Worm (Caenorhabditis elegans) whole organism, young adult: ENCODE measurements around the gene C16C8.10.
A peak's percentile ranks its signal among the peaks of the same experiment; 100 is the strongest.

Experiments
- D2030.7 ChIP-seq: fragments of 200-800 bp; sonication (Bioruptor generic); IDR thresholded peaks from 2 replicates; pipeline ENCODE4 v1.3.6; 2022; ENCODE audit warnings: missing genetic modification reagents, missing genetic modification characterization, missing compliant biosample characterization
- F10E7.11 ChIP-seq: sonication (generic microtip); optimal IDR thresholded peaks from 2 replicates; lab custom pipeline; 2017; ENCODE audit warnings: mild to moderate bottlenecking, missing genetic modification characterization, moderate library complexity, missing compliant biosample characterization
- F33H1.4 ChIP-seq: fragments of 200-800 bp; sonication (Bioruptor generic); IDR thresholded peaks from 2 replicates; pipeline ENCODE4 v1.3.6; 2022; ENCODE audit warnings: missing genetic modification reagents, missing genetic modification characterization, missing compliant biosample characterization
- F52B5.7 ChIP-seq: sonication (generic microtip); optimal IDR thresholded peaks from 2 replicates; lab custom pipeline; 2016; ENCODE audit warnings: mild to moderate bottlenecking, missing genetic modification characterization, missing compliant biosample characterization
- F57C9.4 ChIP-seq: sonication (generic microtip); optimal IDR thresholded peaks from 2 replicates; lab custom pipeline; 2017; ENCODE audit warnings: mild to moderate bottlenecking, missing genetic modification characterization, missing compliant biosample characterization
- K11D2.4 ChIP-seq: fragments of 200-800 bp; sonication (Bioruptor generic); IDR thresholded peaks from 2 replicates; pipeline ENCODE4 v1.3.6; 2022; ENCODE audit warnings: missing genetic modification reagents, missing genetic modification characterization, missing compliant biosample characterization
- K12H6.12 ChIP-seq: fragments of 200-800 bp; sonication (Bioruptor generic); optimal IDR thresholded peaks from 2 replicates; lab custom pipeline; 2018; ENCODE audit warnings: mild to moderate bottlenecking, missing genetic modification characterization, missing compliant biosample characterization
- T26A5.8 ChIP-seq: sonication (generic microtip); optimal IDR thresholded peaks from 2 replicates; lab custom pipeline; 2016; ENCODE audit warnings: missing genetic modification characterization, missing compliant biosample characterization
- Y53G8AR.9 ChIP-seq: fragments of 200-800 bp; sonication (Bioruptor generic); conservative IDR thresholded peaks from 2 replicates; pipeline ENCODE4 v1.3.6; 2022; ENCODE audit warnings: missing genetic modification reagents, missing genetic modification characterization, missing compliant biosample characterization
- athp-1 ChIP-seq: sonication (generic microtip); optimal IDR thresholded peaks from 2 replicates; lab custom pipeline; 2017; ENCODE audit warnings: mild to moderate bottlenecking, missing genetic modification characterization, missing compliant biosample characterization
- attf-3 ChIP-seq: fragments of 200-800 bp; sonication (Bioruptor generic); conservative IDR thresholded peaks from 2 replicates; pipeline ENCODE4 v1.3.6; 2022; ENCODE audit warnings: missing genetic modification reagents, missing genetic modification characterization, missing compliant biosample characterization
- attf-5 ChIP-seq: fragments of 200-800 bp; sonication (Bioruptor generic); optimal IDR thresholded peaks from 2 replicates; lab custom pipeline; 2018; ENCODE audit warnings: mild to moderate bottlenecking, missing genetic modification characterization, missing compliant biosample characterization
- bed-2 ChIP-seq: fragments of 200-800 bp; sonication (Bioruptor generic); IDR thresholded peaks from 2 replicates; pipeline ENCODE4 v1.3.6; 2022; ENCODE audit warnings: missing genetic modification reagents, missing genetic modification characterization, missing compliant biosample characterization
- ceh-100 ChIP-seq: fragments of 200-800 bp; sonication (Bioruptor generic); IDR thresholded peaks from 2 replicates; pipeline ENCODE4 v1.3.6; 2022; ENCODE audit warnings: missing genetic modification reagents, missing genetic modification characterization, missing compliant biosample characterization
- ceh-27 ChIP-seq: fragments of 200-800 bp; sonication (Bioruptor generic); optimal IDR thresholded peaks from 2 replicates; lab custom pipeline; 2018; ENCODE audit warnings: mild to moderate bottlenecking, missing genetic modification characterization, moderate library complexity, missing compliant biosample characterization
- ceh-91 ChIP-seq: fragments of 200-800 bp; sonication (Bioruptor generic); IDR thresholded peaks from 2 replicates; pipeline ENCODE4 v1.3.6; 2022; ENCODE audit warnings: missing genetic modification reagents, missing genetic modification characterization, missing compliant biosample characterization
- dox-1 ChIP-seq: fragments of 200-800 bp; sonication (Bioruptor generic); IDR thresholded peaks from 2 replicates; pipeline ENCODE4 v1.3.6; 2022; ENCODE audit warnings: missing genetic modification reagents, missing genetic modification characterization, missing compliant biosample characterization
- egrh-3 ChIP-seq: fragments of 200-800 bp; sonication (Bioruptor generic); IDR thresholded peaks from 2 replicates; pipeline ENCODE4 v1.3.6; 2022; ENCODE audit warnings: missing genetic modification reagents, missing genetic modification characterization, missing compliant biosample characterization
- ekl-4 ChIP-seq: fragments of 200-800 bp; sonication (Bioruptor generic); IDR thresholded peaks from 2 replicates; pipeline ENCODE4 v1.3.6; 2022; ENCODE audit warnings: missing genetic modification reagents, missing genetic modification characterization, missing compliant biosample characterization
- hmg-20 ChIP-seq: fragments of 200-800 bp; sonication (Bioruptor generic); IDR thresholded peaks from 2 replicates; pipeline ENCODE4 v1.3.6; 2022; ENCODE audit warnings: missing genetic modification reagents, missing genetic modification characterization, missing compliant biosample characterization
- lin-35 ChIP-seq, 3 experiments: fragments of 150-350 bp in 2 of 3; sonication (generic microtip) in 1 of 3; optimal IDR thresholded peaks; 2 replicates each; lab custom pipeline; 2014 to 2018; ENCODE audit warnings: missing biosample characterization in 3 of 3, missing genetic modification characterization in 3 of 3, missing genetic modification reagents in 3 of 3
- lin-40 ChIP-seq: sonication (generic microtip); optimal IDR thresholded peaks from 2 replicates; lab custom pipeline; 2016; ENCODE audit warnings: missing genetic modification characterization, mild to moderate bottlenecking, missing compliant biosample characterization, missing genotype, missing genetic modification reagents
- lsl-1 ChIP-seq: fragments of 200-800 bp; sonication (Bioruptor generic); optimal IDR thresholded peaks from 2 replicates; lab custom pipeline; 2018; ENCODE audit warnings: mild to moderate bottlenecking, missing genetic modification characterization, moderate library complexity, missing compliant biosample characterization
- madf-6 ChIP-seq: fragments of 200-800 bp; sonication (Bioruptor generic); IDR thresholded peaks from 2 replicates; pipeline ENCODE4 v1.3.6; 2022; ENCODE audit warnings: missing genetic modification reagents, missing genetic modification characterization, missing compliant biosample characterization
- madf-8 ChIP-seq: fragments of 200-800 bp; sonication (Bioruptor generic); conservative IDR thresholded peaks from 2 replicates; pipeline ENCODE4 v1.3.6; 2022; ENCODE audit warnings: missing genetic modification reagents, missing genetic modification characterization, missing compliant biosample characterization
- nhr-80 ChIP-seq: sonication (generic microtip); optimal IDR thresholded peaks from 2 replicates; lab custom pipeline; 2016; ENCODE audit warnings: missing genetic modification characterization, missing compliant biosample characterization
- pbrm-1 ChIP-seq: fragments of 200-800 bp; sonication (Bioruptor generic); IDR thresholded peaks from 2 replicates; pipeline ENCODE4 v1.3.6; 2022; ENCODE audit warnings: missing genetic modification reagents, missing genetic modification characterization, missing compliant biosample characterization
- rcor-1 ChIP-seq: fragments of 200-800 bp; sonication (Bioruptor generic); IDR thresholded peaks from 2 replicates; pipeline ENCODE4 v1.3.6; 2022; ENCODE audit warnings: missing genetic modification reagents, missing genetic modification characterization, missing compliant biosample characterization
- snpc-4 ChIP-seq, 5 experiments: fragments of 150-350 bp in 1 of 5; sonication (generic microtip) in 4 of 5; optimal IDR thresholded peaks; 2 replicates each; lab custom pipeline; 2014 to 2018; ENCODE audit warnings: missing genetic modification characterization in 5 of 5, missing biosample characterization in 3 of 5, antibody characterized with exemption in 2 of 5, mild to moderate bottlenecking in 2 of 5, missing compliant biosample characterization in 2 of 5, missing genotype in 2 of 5, moderate library complexity in 2 of 5, missing genetic modification reagents in 1 of 5
- sptf-2 ChIP-seq: fragments of 200-800 bp; sonication (Bioruptor generic); optimal IDR thresholded peaks from 2 replicates; lab custom pipeline; 2018; ENCODE audit warnings: mild to moderate bottlenecking, missing genetic modification characterization, missing compliant biosample characterization
- tbp1 ChIP-seq: fragments of 200-800 bp; sonication (Bioruptor generic); optimal IDR thresholded peaks from 2 replicates; lab custom pipeline; 2018; ENCODE audit warnings: mild to moderate bottlenecking, missing genetic modification characterization, missing compliant biosample characterization
- tlf-1 ChIP-seq: fragments of 200-800 bp; sonication (Bioruptor generic); optimal IDR thresholded peaks from 2 replicates; lab custom pipeline; 2018; ENCODE audit warnings: mild to moderate bottlenecking, missing genetic modification characterization, missing compliant biosample characterization
- unc-130 ChIP-seq: sonication (generic microtip); optimal IDR thresholded peaks from 2 replicates; lab custom pipeline; 2016; ENCODE audit warnings: missing genetic modification reagents, missing genetic modification characterization, missing compliant biosample characterization
- ztf-18 ChIP-seq: sonication (generic microtip); optimal IDR thresholded peaks from 2 replicates; lab custom pipeline; 2016; ENCODE audit warnings: missing genotype, mild to moderate bottlenecking, missing genetic modification characterization, missing compliant biosample characterization
- ztf-25 ChIP-seq: fragments of 200-800 bp; sonication (Bioruptor generic); IDR thresholded peaks from 2 replicates; pipeline ENCODE4 v1.3.6; 2022; ENCODE audit warnings: missing genetic modification reagents, missing genetic modification characterization, missing compliant biosample characterization
- ztf-28 ChIP-seq: fragments of 200-800 bp; sonication (Bioruptor generic); IDR thresholded peaks from 2 replicates; pipeline ENCODE4 v1.3.6; 2022; ENCODE audit warnings: missing genetic modification reagents, missing genetic modification characterization, missing compliant biosample characterization
- ztf-3 ChIP-seq: fragments of 200-800 bp; sonication (Bioruptor generic); optimal IDR thresholded peaks from 2 replicates; lab custom pipeline; 2018; ENCODE audit warnings: mild to moderate bottlenecking, missing genetic modification characterization, missing compliant biosample characterization

C16C8.10 gene

DNA sequence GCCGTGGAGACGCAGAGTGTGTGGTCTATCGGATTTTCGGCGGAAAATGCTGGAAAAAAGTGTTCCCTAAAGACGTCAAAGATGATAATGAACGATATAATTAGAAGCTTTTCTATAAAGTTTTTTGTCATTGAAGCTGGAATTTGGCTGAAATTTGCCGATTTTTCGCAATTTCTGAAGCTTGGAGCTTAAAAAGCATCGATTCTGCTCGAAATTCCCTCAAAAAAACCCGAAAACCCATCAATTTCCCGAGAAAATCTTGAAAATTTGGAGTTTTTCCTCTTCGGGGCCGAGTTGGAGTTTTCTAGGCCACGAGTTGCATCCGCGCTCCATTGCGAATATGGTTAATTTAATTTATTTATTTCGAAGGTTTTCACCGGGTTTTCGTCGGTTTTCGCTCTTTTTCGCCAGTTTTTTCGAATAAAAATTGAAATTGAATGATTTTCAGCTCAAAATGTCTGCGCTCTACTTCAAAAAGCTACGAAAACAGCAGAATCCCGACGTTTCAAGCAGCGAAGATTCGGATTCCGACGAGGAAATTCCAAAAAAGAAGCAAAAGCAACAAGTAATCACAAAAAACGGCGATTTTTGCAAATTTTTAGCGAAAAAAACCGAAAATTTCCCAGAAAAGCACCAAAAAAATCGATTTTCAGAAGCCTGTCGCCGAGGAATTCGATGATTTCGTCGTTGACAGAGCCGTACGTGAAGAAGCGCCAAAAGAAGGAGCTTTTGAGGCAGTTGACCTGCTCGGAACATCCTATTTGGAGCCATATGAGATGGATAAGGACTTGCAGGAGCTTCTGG is 38.2 kb upstream of the C16C8.10 start, which contains the start of the genes col-71 and Y49F6B.2 (continued):
- peak; percentile 58 for TF ChIP-seq athp-1 (tag; lab: Kevin White, UChicago)
- TF ChIP-seq rcor-1 = peak; percentile 67
- peak; percentile 28; the same call in 1 of the 2 replicates for TF ChIP-seq madf-8 (GFP tag; lab: Robert Waterston, UW)
- peak; percentile 46 for TF ChIP-seq lsl-1 (GFP tag; lab: Kevin White, UChicago)
- TF ChIP-seq ekl-4 (GFP tag; lab: Robert Waterston, UW) = 0 out of 2 replicates have a peak, but pooled peaks have one; percentile 55
- 0 out of 2 replicates have a peak, but pooled peaks have one; percentile 30 for TF ChIP-seq egrh-3
- peak; percentile 58 for TF ChIP-seq attf-5 (GFP tag; lab: Kevin White, UChicago)
- TF ChIP-seq attf-3 (GFP tag; lab: Robert Waterston, UW) = peak; percentile 69
- TF ChIP-seq madf-6 = peak; percentile 63
- TF ChIP-seq sptf-2 (GFP tag; lab: Kevin White, UChicago) = no peak
- peak; percentile 55 for TF ChIP-seq ceh-91 (GFP tag; lab: Robert Waterston, UW)
- no peak for TF ChIP-seq ztf-3 (GFP tag; lab: Kevin White, UChicago)
- peak; percentile 49 for TF ChIP-seq tbp1 (GFP tag; lab: Kevin White, UChicago)
- peak; percentile 18 for TF ChIP-seq tlf-1 (GFP tag; lab: Kevin White, UChicago)
- TF ChIP-seq K12H6.12 = peak; percentile 44
- peak; percentile 46 for TF ChIP-seq D2030.7 (GFP tag; lab: Robert Waterston, UW)
- peak; percentile 59; the same call in 1 of the 2 replicates for TF ChIP-seq bed-2 (GFP tag; lab: Robert Waterston, UW)
- peak; percentile 21 for TF ChIP-seq nhr-80 (tag; lab: Kevin White, UChicago)
- 0 out of 2 replicates have a peak, but pooled peaks have one; percentile 70 for TF ChIP-seq ztf-25
- TF ChIP-seq lin-40 (tag; lab: Kevin White, UChicago) = peak; percentile 48
- 0 out of 2 replicates have a peak, but pooled peaks have one; percentile 7 for TF ChIP-seq hmg-20 (GFP tag; lab: Robert Waterston, UW)
- peak; percentile 53; the same call in 1 of the 2 replicates for TF ChIP-seq ztf-28 (GFP tag; lab: Robert Waterston, UW)
- TF ChIP-seq F33H1.4 = peak; percentile 54
- TF ChIP-seq snpc-4 (GFP tag; optimal IDR thresholded peaks at IDR 0.05; lab: Kevin White, UChicago) = no peak
- TF ChIP-seq snpc-4 (tag; optimal IDR thresholded peaks at IDR 0.05; lab: Kevin White, UChicago) = peak in 2 of 4 experiments; percentile 19 to 34
- TF ChIP-seq ceh-27 (GFP tag; lab: Kevin White, UChicago) = peak; percentile 72
- no peak for TF ChIP-seq ztf-18 (tag; lab: Kevin White, UChicago)
- peak; percentile 20 for TF ChIP-seq unc-130 (GFP tag; lab: Kevin White, UChicago)
- TF ChIP-seq pbrm-1 (GFP tag; lab: Robert Waterston, UW) = peak; percentile 58; the same call in 1 of the 2 replicates
- peak; percentile 92 for TF ChIP-seq dox-1 (GFP tag; lab: Robert Waterston, UW)
- TF ChIP-seq lin-35 (GFP tag; optimal IDR thresholded peaks at IDR 0.05; lab: Kevin White, UChicago) = peak in 2 of 3 experiments; percentile 21 to 67
- TF ChIP-seq ceh-100 (GFP tag; lab: Robert Waterston, UW) = peak; percentile 39
- no peak for TF ChIP-seq F10E7.11 (tag; lab: Kevin White, UChicago)
- TF ChIP-seq T26A5.8 (tag; lab: Kevin White, UChicago) = no peak
- peak; percentile 65; the same call in 1 of the 2 replicates for TF ChIP-seq Y53G8AR.9
- no peak for TF ChIP-seq F57C9.4
- TF ChIP-seq F52B5.7 (tag; lab: Kevin White, UChicago) = no peak
- peak; percentile 69; the same call in 1 of the 2 replicates for TF ChIP-seq K11D2.4
